Worm (Caenorhabditis elegans): ENCODE results near the gene dap-3.

Gene dap-3

ce11 chrII:10563368-10563767, 17.6 kb upstream of the dap-3 start, which contains the start of gene cdc-48.1 (continued):
- peak; percentile 95 for TF ChIP-seq unc-55 (GFP tag; optimal IDR thresholded peaks at IDR 0.05)
- TF ChIP-seq nhr-232 (tag; optimal IDR thresholded peaks at IDR 0.05), result no peak
- TF ChIP-seq T23F11.4 (GFP tag; optimal IDR thresholded peaks at IDR 0.05), result peak; percentile 85
- peak; percentile 79 for TF ChIP-seq K02D7.2 (tag; optimal IDR thresholded peaks at IDR 0.05)
- TF ChIP-seq pha-4 (tag; optimal IDR thresholded peaks at IDR 0.05), result no peak
- TF ChIP-seq ceh-6 (GFP tag; optimal IDR thresholded peaks at IDR 0.05), result peak; percentile 68
- TF ChIP-seq zip-5 (tag; optimal IDR thresholded peaks at IDR 0.05), result peak; percentile 30
- TF ChIP-seq che-1 (tag; optimal IDR thresholded peaks at IDR 0.05), result peak; percentile 51
- peak; percentile 99 for TF ChIP-seq dve-1 (tag; optimal IDR thresholded peaks at IDR 0.05)
- no peak for TF ChIP-seq elt-4 (tag; optimal IDR thresholded peaks at IDR 0.05)
- peak; percentile 70 for TF ChIP-seq dmd-4 (tag; optimal IDR thresholded peaks at IDR 0.05; ENCODE audit: borderline replicate concordance)
- peak; percentile 24 for TF ChIP-seq fkh-6 (tag; optimal IDR thresholded peaks at IDR 0.05)
- no peak for TF ChIP-seq eyg-1 (tag; optimal IDR thresholded peaks at IDR 0.05)
- peak; percentile 68 for TF ChIP-seq ttx-3 (tag; optimal IDR thresholded peaks at IDR 0.05)
- peak; percentile 24 for TF ChIP-seq hlh-13 (GFP tag; optimal IDR thresholded peaks at IDR 0.05)
- TF ChIP-seq fkh-10 (GFP tag; optimal IDR thresholded peaks at IDR 0.05), result peak; percentile 92
- peak; percentile 98 for TF ChIP-seq ceh-31 (tag; optimal IDR thresholded peaks at IDR 0.05)
- TF ChIP-seq ceh-24 (tag; optimal IDR thresholded peaks at IDR 0.05), result peak; percentile 57
- TF ChIP-seq ets-4 (tag; optimal IDR thresholded peaks at IDR 0.05), result peak; percentile 95
- TF ChIP-seq ceh-14 (tag; optimal IDR thresholded peaks at IDR 0.05), result peak; percentile 98
- TF ChIP-seq pag-3 (tag; optimal IDR thresholded peaks at IDR 0.05; ENCODE audit: borderline replicate concordance), result peak; percentile 93

- no peak for TF ChIP-seq ama-1 (optimal IDR thresholded peaks at IDR 0.05)
- no peak for TF ChIP-seq unc-3 (GFP tag; conservative IDR thresholded peaks at IDR 0.05)
- no peak for TF ChIP-seq unc-3 (tag; optimal IDR thresholded peaks at IDR 0.05)
- no peak for TF ChIP-seq ceh-24 (tag; optimal IDR thresholded peaks at IDR 0.05)
- no peak for TF ChIP-seq sox-4 (tag; optimal IDR thresholded peaks at IDR 0.05)
- TF ChIP-seq ttx-3 (tag; optimal IDR thresholded peaks at IDR 0.05), result no peak
- no peak for TF ChIP-seq hlh-30 (tag; optimal IDR thresholded peaks at IDR 0.05; ENCODE audit: insufficient read depth)
- TF ChIP-seq syd-9 (tag; optimal IDR thresholded peaks at IDR 0.05), result no peak
- no peak for TF ChIP-seq pros-1 (tag; optimal IDR thresholded peaks at IDR 0.05)
- TF ChIP-seq dmd-4 (tag; optimal IDR thresholded peaks at IDR 0.05; ENCODE audit: borderline replicate concordance), result no peak
Observed at ce11 chrII:10564578-10564977, 16.4 kb upstream of the dap-3 start, which contains the start of the genes C06A1.6 and C06A1.7. C06A1.6 (minus strand) TSS chrII:10564678. C06A1.7 (plus strand) TSS chrII:10564891.

ce11 chrII:10566458-10566857, 14.5 kb upstream of the dap-3 start:
- TF ChIP-seq ztf-16 (tag; optimal IDR thresholded peaks at IDR 0.05), result no peak
- no peak for TF ChIP-seq tbx-7 (tag; optimal IDR thresholded peaks at IDR 0.05)
- no peak for TF ChIP-seq ceh-30 (tag; optimal IDR thresholded peaks at IDR 0.05)
- TF ChIP-seq che-1 (tag; optimal IDR thresholded peaks at IDR 0.05), result no peak
- no peak for TF ChIP-seq sox-4 (tag; optimal IDR thresholded peaks at IDR 0.05)
- TF ChIP-seq ceh-9 (tag; optimal IDR thresholded peaks at IDR 0.05), result no peak

- TF ChIP-seq unc-3 (GFP tag; conservative IDR thresholded peaks at IDR 0.05) (no peak), unc-3 (tag; optimal IDR thresholded peaks at IDR 0.05) (no peak), unc-55 (GFP tag; optimal IDR thresholded peaks at IDR 0.05) (peak; percentile 13)
Observed at ce11 chrII:10569498-10569897, 11.4 kb upstream of the dap-3 start.

- TF ChIP-seq pqm-1 (tag; optimal IDR thresholded peaks at IDR 0.05) (no peak), syd-9 (tag; optimal IDR thresholded peaks at IDR 0.05) (no peak), nhr-232 (tag; optimal IDR thresholded peaks at IDR 0.05) (no peak), unc-86 (tag; optimal IDR thresholded peaks at IDR 0.05) (no peak), tbx-7 (tag; optimal IDR thresholded peaks at IDR 0.05) (no peak), C08G9.2 (tag; optimal IDR thresholded peaks at IDR 0.05) (no peak)
Observed at ce11 chrII:10570302-10570701, 10.6 kb upstream of the dap-3 start, which contains the start of gene txt-13. txt-13 (plus strand) TSS chrII:10570602.
